Worm (Caenorhabditis elegans): ENCODE data around the gene F55H2.7.

Gene F55H2.7

DNA sequence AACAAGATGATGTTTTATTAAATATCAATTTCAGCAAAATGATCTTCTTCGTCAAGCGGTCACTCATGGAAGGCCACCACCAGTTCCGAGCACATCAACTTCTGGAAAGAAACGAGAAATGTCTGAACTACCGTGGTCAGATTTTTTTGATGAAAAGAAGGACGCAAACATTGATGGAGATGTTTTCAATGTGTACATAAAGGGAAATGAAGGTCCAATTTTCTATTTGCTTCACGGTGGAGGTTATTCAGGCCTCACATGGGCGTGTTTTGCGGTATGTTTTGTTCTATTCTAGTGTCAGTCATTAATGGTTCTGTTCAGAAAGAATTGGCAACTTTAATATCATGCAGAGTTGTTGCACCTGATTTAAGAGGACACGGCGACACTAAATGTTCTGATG lies 50.2 kb downstream of the F55H2.7 start, which contains the start of gene B0464.6:
TSS of gene B0464.6 (minus strand) at position 101 of the 400 bp plus-strand sequence.
- TF ChIP-seq hmg-4 (GFP tag; optimal IDR thresholded peaks at IDR 0.05) = no peak
- TF ChIP-seq ceh-36 (tag; optimal IDR thresholded peaks at IDR 0.05) = no peak
- TF ChIP-seq sea-1 (GFP tag; conservative IDR thresholded peaks at IDR 0.05) = no peak
- TF ChIP-seq hmbx-1 (tag; optimal IDR thresholded peaks at IDR 0.05) = no peak
- no peak for TF ChIP-seq ama-1 (optimal IDR thresholded peaks at IDR 0.05)
- no peak for TF ChIP-seq scrt-1 (GFP tag; IDR thresholded peaks at IDR 0.05)
- TF ChIP-seq ceh-13 (GFP tag; optimal IDR thresholded peaks at IDR 0.05) = no peak
- TF ChIP-seq pes-1 (GFP tag; IDR thresholded peaks at IDR 0.05) = no peak
- no peak for TF ChIP-seq tbx-11 (GFP tag; IDR thresholded peaks at IDR 0.05)
- no peak for TF ChIP-seq tbx-37 (GFP tag; conservative IDR thresholded peaks at IDR 0.05)
- no peak for TF ChIP-seq tra-4 (tag; optimal IDR thresholded peaks at IDR 0.05)

DNA sequence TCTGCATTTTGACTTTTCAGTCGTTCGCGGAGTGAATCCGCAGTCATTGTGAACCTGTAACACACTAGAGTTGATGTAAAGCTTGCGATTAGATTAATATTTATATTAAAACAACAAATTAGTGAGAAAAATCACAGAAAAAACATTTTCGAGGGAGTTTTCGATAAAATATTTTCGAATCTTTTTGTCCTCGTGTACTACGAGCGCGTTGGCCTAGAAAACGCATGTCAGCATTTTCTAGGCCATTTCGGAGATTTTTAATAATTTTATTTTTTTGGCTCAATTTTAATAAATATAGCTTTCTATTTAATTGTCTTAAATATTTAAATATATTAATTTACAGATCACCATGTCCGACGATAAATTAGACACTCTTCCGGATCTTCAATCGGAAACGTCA lies 50.6 kb downstream of the F55H2.7 start, which contains the start of gene B0464.9:
TSS of gene B0464.9 (plus strand) at position 344 of the 400 bp plus-strand sequence.
- no peak for TF ChIP-seq sea-1 (GFP tag; conservative IDR thresholded peaks at IDR 0.05)
- peak; percentile 69 for TF ChIP-seq pes-1 (GFP tag; IDR thresholded peaks at IDR 0.05)
- no peak for TF ChIP-seq hmbx-1 (tag; optimal IDR thresholded peaks at IDR 0.05)
- TF ChIP-seq F13C5.2 (tag; optimal IDR thresholded peaks at IDR 0.05) = no peak
- TF ChIP-seq scrt-1 (GFP tag; IDR thresholded peaks at IDR 0.05) = no peak
- TF ChIP-seq tbx-37 (GFP tag; conservative IDR thresholded peaks at IDR 0.05) = peak; percentile 51; the same call in 1 of the 2 replicates
- TF ChIP-seq flt-1 (GFP tag; IDR thresholded peaks at IDR 0.05) = no peak
